Worm (Caenorhabditis elegans): Measurements from ENCODE around the gene nlp-21.
A peak's percentile ranks its signal among the peaks of the same experiment; 100 is the strongest.

Gene nlp-21

ce11 chrIII:11372199-11372938, 20.7 kb downstream of the nlp-21 start:
- TF ChIP-seq cog-1 (tag; optimal IDR thresholded peaks at IDR 0.05) (no peak), ztf-29 (GFP tag; IDR thresholded peaks at IDR 0.05) (no peak), med-1 (GFP tag; optimal IDR thresholded peaks at IDR 0.05; ENCODE audit: insufficient read depth) (no peak), T22C8.4 (GFP tag; IDR thresholded peaks at IDR 0.05) (no peak; the same call in 1 of the 2 replicates), ref-1 (GFP tag; conservative IDR thresholded peaks at IDR 0.05) (no peak), klf-2 (GFP tag; conservative IDR thresholded peaks at IDR 0.05) (no peak), tab-1 (GFP tag; IDR thresholded peaks at IDR 0.05) (no peak), flt-1 (GFP tag; IDR thresholded peaks at IDR 0.05) (no peak), ztf-23 (GFP tag; IDR thresholded peaks at IDR 0.05) (no peak)

DNA sequence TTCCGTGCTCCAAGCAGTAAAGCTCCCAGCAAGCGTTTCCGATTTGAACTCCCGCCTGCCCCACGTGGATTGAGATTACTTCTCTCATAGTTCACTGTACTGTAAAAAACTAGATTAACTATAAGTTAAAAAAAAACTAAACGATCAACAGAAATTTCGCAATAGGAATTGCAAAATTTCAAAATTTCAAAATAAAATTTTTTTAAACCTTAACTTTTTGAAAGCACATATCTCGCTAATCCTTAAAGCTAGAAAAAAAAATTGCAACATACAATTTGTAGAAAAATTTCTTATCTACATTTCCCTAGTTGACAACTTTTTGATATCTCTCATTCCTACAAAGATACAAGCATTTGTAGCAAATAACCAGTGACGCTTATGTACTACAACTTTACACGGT, 21.4 kb downstream of the nlp-21 start, which contains the start of gene tba-7:
tba-7 (minus strand) TSS at position 101 of the 400 bp plus-strand sequence.
- TF ChIP-seq tab-1 (GFP tag; IDR thresholded peaks at IDR 0.05), result no peak
- no peak for TF ChIP-seq T22C8.4 (GFP tag; IDR thresholded peaks at IDR 0.05)
- TF ChIP-seq flt-1 (GFP tag; IDR thresholded peaks at IDR 0.05), result no peak
- TF ChIP-seq klf-2 (GFP tag; conservative IDR thresholded peaks at IDR 0.05), result no peak

DNA sequence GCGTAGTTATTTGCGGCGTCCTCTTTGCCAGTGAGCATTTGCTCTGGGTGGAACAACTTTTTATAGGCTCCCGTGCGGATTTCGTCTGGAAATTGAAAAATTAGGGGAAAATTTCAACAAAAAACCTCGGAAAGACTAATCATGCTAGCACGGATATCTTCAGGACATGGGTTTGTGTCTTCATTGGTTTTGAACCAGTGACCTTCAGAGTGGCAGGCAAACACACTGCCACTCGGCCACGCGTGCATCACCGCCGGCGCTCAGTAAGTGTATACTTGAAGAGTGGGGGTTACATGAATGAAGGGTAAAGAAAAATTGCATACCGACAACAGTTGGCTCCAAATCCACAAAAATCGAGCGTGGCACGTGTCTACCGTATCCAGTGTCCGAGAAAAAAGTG, 21.8 kb downstream of the nlp-21 start:
- TF ChIP-seq tab-1 (GFP tag; IDR thresholded peaks at IDR 0.05) (peak; percentile 95), med-1 (GFP tag; optimal IDR thresholded peaks at IDR 0.05; ENCODE audit: insufficient read depth) (peak; percentile 14), ref-1 (GFP tag; conservative IDR thresholded peaks at IDR 0.05) (peak; percentile 95), ztf-23 (GFP tag; IDR thresholded peaks at IDR 0.05) (peak; percentile 93), flt-1 (GFP tag; IDR thresholded peaks at IDR 0.05) (peak; percentile 96), klf-2 (GFP tag; conservative IDR thresholded peaks at IDR 0.05) (peak; percentile 93), ztf-29 (GFP tag; IDR thresholded peaks at IDR 0.05) (peak; percentile 91), cog-1 (tag; optimal IDR thresholded peaks at IDR 0.05) (peak; percentile 83), T22C8.4 (GFP tag; IDR thresholded peaks at IDR 0.05) (peak; percentile 87)

DNA sequence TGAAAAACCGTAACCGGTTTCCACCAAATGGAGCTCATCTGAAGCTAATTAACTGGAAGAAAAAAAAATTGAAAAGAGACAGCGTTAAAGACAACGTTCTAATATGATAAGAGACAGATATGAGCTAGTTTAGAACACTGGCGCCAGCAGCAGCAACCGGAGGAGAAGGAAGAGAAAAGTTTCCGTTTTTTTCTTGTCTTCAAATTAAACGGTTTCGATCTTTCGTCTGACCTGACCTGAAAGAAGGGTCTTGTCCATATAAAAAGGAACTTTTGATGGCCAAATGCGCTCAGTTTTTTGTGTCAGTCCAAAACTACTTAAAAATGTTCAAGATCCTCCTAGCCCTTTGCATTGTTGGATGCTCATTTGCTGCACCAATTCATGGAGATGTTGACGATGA, 26.6 kb downstream of the nlp-21 start, which contains the start of gene T28D6.3:
T28D6.3 (plus strand) TSS at position 301 of the 400 bp plus-strand sequence.
- TF ChIP-seq cog-1 (tag; optimal IDR thresholded peaks at IDR 0.05) (no peak), ztf-23 (GFP tag; IDR thresholded peaks at IDR 0.05) (no peak), tab-1 (GFP tag; IDR thresholded peaks at IDR 0.05) (no peak), med-1 (GFP tag; optimal IDR thresholded peaks at IDR 0.05; ENCODE audit: insufficient read depth) (no peak), T22C8.4 (GFP tag; IDR thresholded peaks at IDR 0.05) (no peak), ref-1 (GFP tag; conservative IDR thresholded peaks at IDR 0.05) (no peak), flt-1 (GFP tag; IDR thresholded peaks at IDR 0.05) (no peak), ztf-29 (GFP tag; IDR thresholded peaks at IDR 0.05) (no peak), klf-2 (GFP tag; conservative IDR thresholded peaks at IDR 0.05) (no peak)

ce11 chrIII:11362915-11363314, 30.1 kb downstream of the nlp-21 start:
- TF ChIP-seq flt-1 (GFP tag; IDR thresholded peaks at IDR 0.05) (no peak), ref-1 (GFP tag; conservative IDR thresholded peaks at IDR 0.05) (no peak), ztf-29 (GFP tag; IDR thresholded peaks at IDR 0.05) (no peak), ztf-23 (GFP tag; IDR thresholded peaks at IDR 0.05) (no peak), klf-2 (GFP tag; conservative IDR thresholded peaks at IDR 0.05) (no peak), cog-1 (tag; optimal IDR thresholded peaks at IDR 0.05) (no peak), T22C8.4 (GFP tag; IDR thresholded peaks at IDR 0.05) (no peak), tab-1 (GFP tag; IDR thresholded peaks at IDR 0.05) (no peak), med-1 (GFP tag; optimal IDR thresholded peaks at IDR 0.05; ENCODE audit: insufficient read depth) (no peak)

ce11 chrIII:11361394-11361793, 31.7 kb downstream of the nlp-21 start:
- TF ChIP-seq tab-1 (GFP tag; IDR thresholded peaks at IDR 0.05) (no peak), ref-1 (GFP tag; conservative IDR thresholded peaks at IDR 0.05) (no peak), ztf-29 (GFP tag; IDR thresholded peaks at IDR 0.05) (no peak), cog-1 (tag; optimal IDR thresholded peaks at IDR 0.05) (no peak), med-1 (GFP tag; optimal IDR thresholded peaks at IDR 0.05; ENCODE audit: insufficient read depth) (no peak), klf-2 (GFP tag; conservative IDR thresholded peaks at IDR 0.05) (no peak), flt-1 (GFP tag; IDR thresholded peaks at IDR 0.05) (no peak), ztf-23 (GFP tag; IDR thresholded peaks at IDR 0.05) (no peak), T22C8.4 (GFP tag; IDR thresholded peaks at IDR 0.05) (no peak)

DNA sequence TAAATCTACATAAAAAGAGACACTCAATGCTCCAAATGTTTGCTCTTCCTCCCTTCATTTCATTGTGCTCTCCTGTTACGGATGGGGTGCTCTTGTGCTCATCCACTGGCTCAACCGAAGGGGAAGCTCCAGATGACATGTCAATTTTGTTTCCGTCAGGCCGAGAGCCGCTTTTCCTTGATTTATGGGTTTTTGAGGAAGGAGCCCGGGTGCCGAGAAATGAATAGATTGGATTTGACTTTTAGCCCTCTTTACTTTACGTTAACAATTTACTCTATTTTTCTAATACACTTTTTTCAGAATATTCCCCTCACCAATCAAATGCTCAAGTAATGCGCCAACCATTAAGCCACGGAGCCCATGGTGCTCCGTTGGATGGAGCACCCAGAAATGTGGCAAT, 32.9 kb downstream of the nlp-21 start, which contains the start of gene T28D6.4:
T28D6.4 (plus strand) TSS at position 301 of the 400 bp plus-strand sequence.
- TF ChIP-seq T22C8.4 (GFP tag; IDR thresholded peaks at IDR 0.05) (no peak), med-1 (GFP tag; optimal IDR thresholded peaks at IDR 0.05; ENCODE audit: insufficient read depth) (no peak), tab-1 (GFP tag; IDR thresholded peaks at IDR 0.05) (no peak), ztf-23 (GFP tag; IDR thresholded peaks at IDR 0.05) (no peak), cog-1 (tag; optimal IDR thresholded peaks at IDR 0.05) (no peak), klf-2 (GFP tag; conservative IDR thresholded peaks at IDR 0.05) (no peak), flt-1 (GFP tag; IDR thresholded peaks at IDR 0.05) (no peak), ref-1 (GFP tag; conservative IDR thresholded peaks at IDR 0.05) (no peak), ztf-29 (GFP tag; IDR thresholded peaks at IDR 0.05) (no peak)

- TF ChIP-seq med-1 (GFP tag; optimal IDR thresholded peaks at IDR 0.05; ENCODE audit: insufficient read depth) (no peak), ztf-23 (GFP tag; IDR thresholded peaks at IDR 0.05) (no peak), tab-1 (GFP tag; IDR thresholded peaks at IDR 0.05) (no peak), ref-1 (GFP tag; conservative IDR thresholded peaks at IDR 0.05) (no peak), flt-1 (GFP tag; IDR thresholded peaks at IDR 0.05) (no peak), T22C8.4 (GFP tag; IDR thresholded peaks at IDR 0.05) (no peak), klf-2 (GFP tag; conservative IDR thresholded peaks at IDR 0.05) (no peak), cog-1 (tag; optimal IDR thresholded peaks at IDR 0.05) (no peak), ztf-29 (GFP tag; IDR thresholded peaks at IDR 0.05) (no peak)
These were observed 33.6 kb downstream of the nlp-21 start for ce11 chrIII:11359422-11359821.

ce11 chrIII:11358273-11358672, 34.8 kb downstream of the nlp-21 start:
- TF ChIP-seq cog-1 (tag; optimal IDR thresholded peaks at IDR 0.05), result no peak
- no peak for TF ChIP-seq flt-1 (GFP tag; IDR thresholded peaks at IDR 0.05)
- TF ChIP-seq med-1 (GFP tag; optimal IDR thresholded peaks at IDR 0.05; ENCODE audit: insufficient read depth), result no peak
- no peak for TF ChIP-seq klf-2 (GFP tag; conservative IDR thresholded peaks at IDR 0.05)
- TF ChIP-seq ztf-23 (GFP tag; IDR thresholded peaks at IDR 0.05), result no peak
- no peak for TF ChIP-seq ref-1 (GFP tag; conservative IDR thresholded peaks at IDR 0.05)
- TF ChIP-seq tab-1 (GFP tag; IDR thresholded peaks at IDR 0.05), result no peak
- TF ChIP-seq ztf-29 (GFP tag; IDR thresholded peaks at IDR 0.05), result no peak
- TF ChIP-seq T22C8.4 (GFP tag; IDR thresholded peaks at IDR 0.05), result no peak
